Worm (Caenorhabditis elegans) whole organism, midembryonic: ENCODE measurements around the gene Y46B2A.4.
"Not testable (repeated sequence)": the region's sequence is repeated elsewhere in the genome, so short reads cannot be mapped to it uniquely, and the experiment has no call there.

Experiments used
- cog-1 ChIP-seq: sonication (generic microtip); optimal IDR thresholded peaks from 2 replicates; lab custom pipeline; 2016; ENCODE audit warnings: missing genetic modification characterization, missing compliant biosample characterization
- klf-2 ChIP-seq: fragments of 200-800 bp; sonication (Bioruptor generic); conservative IDR thresholded peaks from 2 replicates; pipeline ENCODE4 v1.3.6; 2022; ENCODE audit warnings: missing genetic modification reagents, missing genetic modification characterization, missing compliant biosample characterization
- ref-1 ChIP-seq: fragments of 200-800 bp; sonication (Bioruptor generic); conservative IDR thresholded peaks from 2 replicates; pipeline ENCODE4 v1.3.6; 2022; ENCODE audit warnings: missing genetic modification reagents, missing genetic modification characterization, missing compliant biosample characterization
- tab-1 ChIP-seq: fragments of 200-800 bp; sonication (Bioruptor generic); IDR thresholded peaks from 2 replicates; pipeline ENCODE4 v1.3.6; 2022; ENCODE audit warnings: missing genetic modification characterization, missing compliant biosample characterization
- ztf-23 ChIP-seq: fragments of 200-800 bp; sonication (Bioruptor generic); IDR thresholded peaks from 2 replicates; pipeline ENCODE4 v1.3.6; 2022; ENCODE audit warnings: missing genetic modification reagents, missing genetic modification characterization, missing compliant biosample characterization

DNA sequence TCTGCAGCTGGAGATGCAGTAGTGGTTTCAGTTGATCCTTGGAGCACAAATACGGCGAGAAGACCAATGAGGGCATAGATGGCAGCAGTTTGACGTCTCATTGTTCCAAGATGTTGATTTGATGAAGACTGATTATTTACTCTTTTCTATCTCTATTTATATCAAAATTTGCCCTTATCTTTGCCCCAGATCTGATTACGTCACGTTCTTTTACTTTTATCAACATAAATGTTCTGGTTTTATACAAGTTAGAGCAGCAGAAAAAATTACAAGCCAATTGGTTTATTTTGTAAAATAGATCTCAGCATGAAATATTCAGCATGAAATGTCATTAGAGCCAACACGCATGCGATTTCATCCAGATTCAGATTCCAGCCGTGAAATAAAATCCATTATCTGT lies 38.9 kb upstream of the Y46B2A.4 start, which contains the start of gene msrp-4:
- not testable (repeated sequence) for TF ChIP-seq cog-1; klf-2 (GFP tag; lab: Robert Waterston, UW); tab-1 (GFP tag; lab: Robert Waterston, UW); ref-1; ztf-23
